Fruit fly (Drosophila melanogaster): ENCODE measurements around the gene CG14191.
A peak's percentile ranks its signal among the peaks of the same experiment; 100 is the strongest.

The CG14191 gene

DNA sequence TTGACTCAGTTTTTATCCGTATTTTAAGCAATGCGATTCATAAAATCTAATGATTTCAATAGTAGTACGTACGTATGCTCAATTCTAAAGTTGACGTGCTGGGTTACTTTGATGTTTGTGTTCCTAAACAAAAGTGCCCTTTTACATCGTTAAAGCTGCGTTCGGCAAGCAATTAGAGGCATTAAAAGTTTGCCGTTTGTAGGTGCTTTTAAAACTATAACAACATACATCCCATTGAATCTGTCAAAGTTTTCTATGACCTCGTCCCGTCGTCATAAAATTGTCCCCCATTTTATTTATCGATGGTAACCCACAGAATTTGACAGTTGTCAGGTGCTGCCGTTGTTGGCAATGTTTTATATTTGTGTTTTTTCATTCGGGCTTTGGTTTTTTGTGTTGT is 1.7 kb downstream of the CG14191 start, which contains the start of gene CG7423:
TSS of gene CG7423 (minus strand) at position 101 of the 400 bp plus-strand sequence.
- TF ChIP-seq Hr78 (GFP tag; optimal IDR thresholded peaks at IDR 0.05) (no peak), fru (GFP tag; optimal IDR thresholded peaks at IDR 0.05) (no peak), rgr (GFP tag; optimal IDR thresholded peaks at IDR 0.05) (no peak), foxo (GFP tag; optimal IDR thresholded peaks at IDR 0.05) (no peak)

DNA sequence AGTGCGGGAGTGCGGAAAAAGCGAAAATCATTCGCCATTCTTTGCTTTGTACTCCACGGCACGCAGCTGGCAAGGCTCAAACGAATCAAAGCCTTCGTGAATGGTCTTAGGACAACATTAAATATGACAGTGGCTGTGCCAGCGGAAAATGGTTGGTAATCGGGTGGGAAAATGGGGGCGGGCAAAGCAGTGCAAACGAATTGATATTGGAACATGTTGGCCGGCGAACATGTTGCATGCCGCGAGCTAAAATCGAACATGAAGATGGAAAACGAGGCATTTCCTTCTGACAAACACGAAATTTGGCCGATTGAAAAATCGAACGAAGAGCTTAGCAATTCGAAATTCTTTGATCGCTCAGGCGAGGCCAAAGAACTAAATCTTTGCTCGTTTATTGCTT is 14.7 kb downstream of the CG14191 start:
- TF ChIP-seq sv (GFP tag; optimal IDR thresholded peaks at IDR 0.05) (no peak), Dfd (GFP tag; optimal IDR thresholded peaks at IDR 0.05) (no peak), Mio (GFP tag; optimal IDR thresholded peaks at IDR 0.05) (no peak), OdsH (GFP tag; optimal IDR thresholded peaks at IDR 0.05) (no peak), psq (GFP tag; optimal IDR thresholded peaks at IDR 0.05) (no peak), brk (GFP tag; optimal IDR thresholded peaks at IDR 0.05) (no peak), N (GFP tag; optimal IDR thresholded peaks at IDR 0.05) (no peak), dsf (GFP tag; optimal IDR thresholded peaks at IDR 0.05; ENCODE audit: borderline replicate concordance) (no peak), sage (GFP tag; optimal IDR thresholded peaks at IDR 0.05) (no peak), tai (GFP tag; optimal IDR thresholded peaks at IDR 0.05) (no peak), dmrt93B (GFP tag; optimal IDR thresholded peaks at IDR 0.05) (no peak), jim (GFP tag; optimal IDR thresholded peaks at IDR 0.05) (no peak), Dif (GFP tag; optimal IDR thresholded peaks at IDR 0.05; ENCODE audit: partially characterized antibody) (no peak), br (GFP tag; optimal IDR thresholded peaks at IDR 0.05) (no peak), woc (GFP tag; optimal IDR thresholded peaks at IDR 0.05) (no peak), CG9705 (GFP tag; optimal IDR thresholded peaks at IDR 0.05) (no peak), Myc (optimal IDR thresholded peaks at IDR 0.05) (no peak)

DNA sequence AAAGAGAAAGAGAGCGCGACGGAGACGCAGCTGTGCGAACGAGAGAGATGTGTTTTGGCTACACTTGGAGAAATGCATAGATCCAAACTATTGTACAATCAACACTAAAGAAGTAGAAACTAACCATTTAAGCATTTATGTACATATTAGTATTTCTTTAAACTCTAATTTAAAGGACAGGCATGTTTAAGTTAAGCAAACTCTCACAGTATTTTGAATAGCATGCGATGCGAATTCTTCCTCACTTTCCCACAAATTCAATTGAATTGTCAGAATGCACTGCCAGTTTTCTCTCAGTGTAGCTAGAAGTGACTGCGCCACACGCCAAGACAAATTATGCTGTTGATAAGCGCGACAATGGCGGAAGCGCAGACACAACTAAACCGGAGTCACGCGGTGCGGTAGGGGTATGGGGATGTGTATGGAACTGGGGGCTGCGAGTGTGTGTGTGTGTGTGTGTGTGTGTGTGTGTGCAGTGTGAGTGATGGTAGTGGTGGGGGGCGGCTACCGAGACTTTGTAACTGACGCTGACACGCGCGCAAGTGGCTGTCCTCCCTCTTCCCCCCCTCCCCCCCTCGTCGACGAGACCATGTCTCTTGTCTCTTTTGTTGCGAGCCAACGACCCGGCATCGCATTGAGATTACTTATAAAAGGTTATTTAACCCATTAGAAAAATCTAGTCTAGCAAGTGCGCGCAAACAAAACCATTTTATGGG is 25.5 kb downstream of the CG14191 start:
- TF ChIP-seq br (GFP tag; optimal IDR thresholded peaks at IDR 0.05) (no peak), sage (GFP tag; optimal IDR thresholded peaks at IDR 0.05) (no peak), Dfd (GFP tag; optimal IDR thresholded peaks at IDR 0.05) (peak; percentile 71), Hr83 (GFP tag; optimal IDR thresholded peaks at IDR 0.05; ENCODE audit: poor library complexity, severe bottlenecking) (no peak)

DNA sequence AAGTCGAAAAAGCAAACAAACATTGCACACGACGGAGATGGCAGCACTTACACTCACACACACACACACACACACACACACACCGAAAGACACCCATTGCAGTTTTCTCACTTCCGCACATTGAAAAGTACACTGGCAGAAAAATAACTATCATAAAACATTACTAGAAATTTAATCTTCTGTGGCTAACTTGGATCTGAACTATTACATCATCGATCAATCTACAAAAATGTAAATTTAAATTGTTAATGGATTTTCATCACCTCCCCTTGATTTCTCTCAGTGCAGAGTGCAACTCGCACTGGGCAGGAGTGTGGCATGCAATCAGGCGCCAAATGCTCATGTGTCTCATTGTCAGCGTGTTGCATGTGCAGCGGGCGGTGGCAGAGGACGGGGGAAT is 38.9 kb downstream of the CG14191 start:
- no peak for TF ChIP-seq N (GFP tag; optimal IDR thresholded peaks at IDR 0.05)
- TF ChIP-seq Dif (GFP tag; optimal IDR thresholded peaks at IDR 0.05; ENCODE audit: partially characterized antibody), result no peak
- TF ChIP-seq rgr (GFP tag; optimal IDR thresholded peaks at IDR 0.05), result no peak
- TF ChIP-seq h (GFP tag; optimal IDR thresholded peaks at IDR 0.05), result no peak
- TF ChIP-seq foxo (GFP tag; optimal IDR thresholded peaks at IDR 0.05), result peak in 1 of 2 experiments; percentile 4
- no peak for TF ChIP-seq ey (GFP tag; optimal IDR thresholded peaks at IDR 0.05)
- TF ChIP-seq Myc (optimal IDR thresholded peaks at IDR 0.05), result no peak

DNA sequence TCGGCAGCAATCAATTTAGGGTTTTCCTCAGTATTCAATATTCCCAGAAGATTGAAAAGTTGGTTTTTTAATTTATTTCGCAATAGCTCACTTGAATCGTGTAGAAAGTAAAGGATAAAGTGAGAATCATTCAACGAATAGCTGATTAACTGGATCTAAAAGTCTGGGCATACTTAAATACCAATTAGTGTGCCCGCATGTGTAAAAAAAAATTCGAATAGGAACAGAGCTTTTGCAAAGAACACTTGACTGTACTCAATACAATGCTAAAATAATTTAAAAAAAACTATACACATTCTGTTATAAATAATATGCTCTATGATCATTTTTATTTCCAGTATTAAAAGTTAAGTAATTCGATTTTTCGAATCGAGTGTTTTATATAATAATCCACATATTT is 42.8 kb downstream of the CG14191 start, which contains the start of gene CG15882:
TSS of gene CG15882 (minus strand) at position 101 of the 400 bp plus-strand sequence.
- TF ChIP-seq OdsH (GFP tag; optimal IDR thresholded peaks at IDR 0.05) (no peak), Hnf4 (GFP tag; optimal IDR thresholded peaks at IDR 0.05) (no peak), lola (GFP tag; optimal IDR thresholded peaks at IDR 0.05) (no peak), Vsx2 (GFP tag; optimal IDR thresholded peaks at IDR 0.05; ENCODE audit: partially characterized antibody) (no peak), brk (GFP tag; optimal IDR thresholded peaks at IDR 0.05) (no peak), sage (GFP tag; optimal IDR thresholded peaks at IDR 0.05) (no peak)

DNA sequence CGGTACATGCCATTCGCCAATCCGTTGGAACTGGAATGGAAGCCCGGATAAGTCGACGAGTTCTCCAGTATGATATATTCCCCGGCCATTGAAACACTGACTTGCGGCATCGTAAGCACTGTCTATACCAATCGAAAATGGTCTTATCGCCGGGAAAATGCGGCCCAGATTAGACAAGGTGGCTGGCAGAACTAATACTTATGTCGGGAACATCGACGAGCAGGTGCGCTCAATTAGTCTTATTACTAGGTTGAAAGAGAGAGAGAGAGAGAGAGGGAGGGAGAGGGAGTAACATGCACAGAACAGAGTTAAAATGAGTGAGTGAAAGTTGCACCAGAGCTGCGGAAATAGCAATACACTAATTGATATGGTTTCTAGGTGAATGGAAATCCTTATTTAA is 45.8 kb downstream of the CG14191 start, which contains the start of gene tgy:
TSS of gene tgy (minus strand) at position 101 of the 400 bp plus-strand sequence.
- TF ChIP-seq sage (GFP tag; optimal IDR thresholded peaks at IDR 0.05) (no peak), fru (GFP tag; optimal IDR thresholded peaks at IDR 0.05) (peak; percentile 76), dl (GFP tag; optimal IDR thresholded peaks at IDR 0.05; ENCODE audit: insufficient read depth in 1 of 2, partially characterized antibody in 2 of 2) (peak in 1 of 2 experiments; percentile 6)
